Worm (Caenorhabditis elegans) whole organism, young adult: ENCODE measurements around the gene nrf-6.

Experiments
- B0019.2 ChIP-seq: fragments of 200-800 bp; sonication (Bioruptor generic); conservative IDR thresholded peaks from 2 replicates; pipeline ENCODE4 v1.3.6; 2022; ENCODE audit warnings: missing genetic modification reagents, missing genetic modification characterization, missing compliant biosample characterization
- C17E4.6 ChIP-seq: fragments of 200-800 bp; sonication (Bioruptor generic); IDR thresholded peaks from 2 replicates; pipeline ENCODE4 v1.3.6; 2022; ENCODE audit warnings: missing genetic modification reagents, missing genetic modification characterization, missing compliant biosample characterization
- F33H1.4 ChIP-seq: fragments of 200-800 bp; sonication (Bioruptor generic); IDR thresholded peaks from 2 replicates; pipeline ENCODE4 v1.3.6; 2022; ENCODE audit warnings: missing genetic modification reagents, missing genetic modification characterization, missing compliant biosample characterization
- F37B4.10 ChIP-seq: fragments of 200-800 bp; sonication (Bioruptor generic); IDR thresholded peaks from 2 replicates; pipeline ENCODE4 v1.3.6; 2022; ENCODE audit warnings: missing genetic modification characterization, missing compliant biosample characterization
- F52B5.7 ChIP-seq: sonication (generic microtip); optimal IDR thresholded peaks from 2 replicates; lab custom pipeline; 2016; ENCODE audit warnings: mild to moderate bottlenecking, missing genetic modification characterization, missing compliant biosample characterization
- F55B11.4 ChIP-seq: sonication (generic microtip); optimal IDR thresholded peaks from 2 replicates; lab custom pipeline; 2016; ENCODE audit warnings: missing compliant biosample characterization, missing genetic modification characterization, borderline replicate concordance; ENCODE audit not compliant: insufficient read depth
- K11D2.4 ChIP-seq: fragments of 200-800 bp; sonication (Bioruptor generic); IDR thresholded peaks from 2 replicates; pipeline ENCODE4 v1.3.6; 2022; ENCODE audit warnings: missing genetic modification reagents, missing genetic modification characterization, missing compliant biosample characterization
- K12H6.12 ChIP-seq: fragments of 200-800 bp; sonication (Bioruptor generic); optimal IDR thresholded peaks from 2 replicates; lab custom pipeline; 2018; ENCODE audit warnings: mild to moderate bottlenecking, missing genetic modification characterization, missing compliant biosample characterization
- Y53F4B.3 ChIP-seq: fragments of 200-800 bp; sonication (Bioruptor generic); IDR thresholded peaks from 2 replicates; pipeline ENCODE4 v1.3.6; 2022; ENCODE audit warnings: missing genetic modification reagents, missing genetic modification characterization, missing compliant biosample characterization
- Y56A3A.18 ChIP-seq: fragments of 200-800 bp; sonication (Bioruptor generic); IDR thresholded peaks from 2 replicates; pipeline ENCODE4 v1.3.6; 2022; ENCODE audit warnings: missing genetic modification reagents, missing genetic modification characterization, missing compliant biosample characterization
- ZK185.1 ChIP-seq: sonication (generic microtip); optimal IDR thresholded peaks from 2 replicates; lab custom pipeline; 2016; ENCODE audit warnings: mild to moderate bottlenecking, missing genetic modification characterization, missing compliant biosample characterization; ENCODE audit not compliant: poor library complexity, severe bottlenecking
- athp-1 ChIP-seq: sonication (generic microtip); optimal IDR thresholded peaks from 2 replicates; lab custom pipeline; 2017; ENCODE audit warnings: mild to moderate bottlenecking, missing genetic modification characterization, missing compliant biosample characterization
- attf-6 ChIP-seq: fragments of 200-800 bp; sonication (Bioruptor generic); IDR thresholded peaks from 2 replicates; pipeline ENCODE4 v1.3.6; 2022; ENCODE audit warnings: missing genetic modification reagents, missing genetic modification characterization, missing compliant biosample characterization
- cebp-1 ChIP-seq, 2 experiments: fragments of 200-800 bp in 1 of 2; sonication (Bioruptor generic) in 1 of 2; sonication (generic microtip) in 1 of 2; IDR thresholded peaks in 1 of 2; optimal IDR thresholded peaks in 1 of 2; 2 replicates each; pipeline versions ENCODE4 v1.3.6 to Lab custom; 2017 to 2022; ENCODE audit warnings: missing compliant biosample characterization in 2 of 2, missing genetic modification characterization in 2 of 2, mild to moderate bottlenecking in 1 of 2, missing genetic modification reagents in 1 of 2, moderate library complexity in 1 of 2
- cebp-2 ChIP-seq: fragments of 200-800 bp; sonication (Bioruptor generic); IDR thresholded peaks from 2 replicates; pipeline ENCODE4 v1.3.6; 2022; ENCODE audit warnings: missing genetic modification characterization, missing compliant biosample characterization
- ceh-100 ChIP-seq: fragments of 200-800 bp; sonication (Bioruptor generic); IDR thresholded peaks from 2 replicates; pipeline ENCODE4 v1.3.6; 2022; ENCODE audit warnings: missing genetic modification reagents, missing genetic modification characterization, missing compliant biosample characterization
- ceh-58 ChIP-seq: fragments of 200-800 bp; sonication (Bioruptor generic); IDR thresholded peaks from 2 replicates; pipeline ENCODE4 v1.3.6; 2022; ENCODE audit warnings: missing genetic modification characterization, missing compliant biosample characterization
- ceh-79 ChIP-seq: sonication (generic microtip); optimal IDR thresholded peaks from 2 replicates; lab custom pipeline; 2017; ENCODE audit warnings: mild to moderate bottlenecking, missing genetic modification characterization, missing compliant biosample characterization
- chd-7 ChIP-seq: sonication (generic microtip); optimal IDR thresholded peaks from 2 replicates; lab custom pipeline; 2016; ENCODE audit warnings: mild to moderate bottlenecking, missing genetic modification characterization, moderate library complexity, missing compliant biosample characterization
- dpff-1 ChIP-seq: sonication (generic microtip); optimal IDR thresholded peaks from 2 replicates; lab custom pipeline; 2017; ENCODE audit warnings: mild to moderate bottlenecking, missing genetic modification characterization, missing compliant biosample characterization
- efl-1 ChIP-seq: fragments of 150-350 bp; optimal IDR thresholded peaks from 2 replicates; lab custom pipeline; 2014; ENCODE audit warnings: missing biosample characterization, missing genetic modification reagents, missing genetic modification characterization
- hlh-26 ChIP-seq: fragments of 200-800 bp; sonication (Bioruptor generic); conservative IDR thresholded peaks from 2 replicates; pipeline ENCODE4 v1.3.6; 2022; ENCODE audit warnings: missing genetic modification reagents, missing genetic modification characterization, missing compliant biosample characterization
- hmg-1.2 ChIP-seq: fragments of 200-800 bp; sonication (Bioruptor generic); IDR thresholded peaks from 2 replicates; pipeline ENCODE4 v1.3.6; 2022; ENCODE audit warnings: missing genetic modification reagents, missing genetic modification characterization, missing compliant biosample characterization
- lag-1 ChIP-seq: fragments of 200-800 bp; sonication (Bioruptor generic); IDR thresholded peaks from 2 replicates; pipeline ENCODE4 v1.3.6; 2022; ENCODE audit warnings: missing genetic modification reagents, missing genetic modification characterization, missing compliant biosample characterization
- lin-54 ChIP-seq: fragments of 200-800 bp; sonication (Bioruptor generic); optimal IDR thresholded peaks from 2 replicates; lab custom pipeline; 2018; ENCODE audit warnings: mild to moderate bottlenecking, missing genetic modification characterization, missing compliant biosample characterization
- lsy-27 ChIP-seq: sonication (generic microtip); optimal IDR thresholded peaks from 2 replicates; lab custom pipeline; 2017; ENCODE audit warnings: missing genetic modification characterization, mild to moderate bottlenecking, missing compliant biosample characterization, antibody characterized with exemption, missing genotype, borderline replicate concordance; ENCODE audit not compliant: insufficient read depth
- madf-10 ChIP-seq: sonication (generic microtip); optimal IDR thresholded peaks from 2 replicates; lab custom pipeline; 2016; ENCODE audit warnings: mild to moderate bottlenecking, missing genetic modification characterization, missing compliant biosample characterization
- madf-6 ChIP-seq: fragments of 200-800 bp; sonication (Bioruptor generic); IDR thresholded peaks from 2 replicates; pipeline ENCODE4 v1.3.6; 2022; ENCODE audit warnings: missing genetic modification reagents, missing genetic modification characterization, missing compliant biosample characterization
- madf-8 ChIP-seq: fragments of 200-800 bp; sonication (Bioruptor generic); conservative IDR thresholded peaks from 2 replicates; pipeline ENCODE4 v1.3.6; 2022; ENCODE audit warnings: missing genetic modification reagents, missing genetic modification characterization, missing compliant biosample characterization
- mel-28 ChIP-seq: sonication (generic microtip); optimal IDR thresholded peaks from 2 replicates; lab custom pipeline; 2016; ENCODE audit warnings: borderline replicate concordance, mild to moderate bottlenecking, missing genetic modification characterization, missing compliant biosample characterization
- mes-4 ChIP-seq: sonication (generic microtip); optimal IDR thresholded peaks from 2 replicates; lab custom pipeline; 2016; ENCODE audit warnings: missing genotype, missing genetic modification characterization, missing compliant biosample characterization
- nfyb-1 ChIP-seq: fragments of 200-800 bp; sonication (Bioruptor generic); IDR thresholded peaks from 2 replicates; pipeline ENCODE4 v1.3.6; 2022; ENCODE audit warnings: missing genetic modification reagents, missing genetic modification characterization, missing compliant biosample characterization
- nhr-120 ChIP-seq: fragments of 200-800 bp; sonication (Bioruptor generic); IDR thresholded peaks from 2 replicates; pipeline ENCODE4 v1.3.6; 2022; ENCODE audit warnings: missing genetic modification characterization, missing compliant biosample characterization
- pbrm-1 ChIP-seq: fragments of 200-800 bp; sonication (Bioruptor generic); IDR thresholded peaks from 2 replicates; pipeline ENCODE4 v1.3.6; 2022; ENCODE audit warnings: missing genetic modification reagents, missing genetic modification characterization, missing compliant biosample characterization
- pha-4 ChIP-seq: fragments of 150-350 bp; sonication (generic microtip); optimal IDR thresholded peaks from 2 replicates; lab custom pipeline; 2014; ENCODE audit warnings: missing biosample characterization, missing genetic modification reagents, missing genetic modification characterization
- repo-1 ChIP-seq: sonication (generic microtip); optimal IDR thresholded peaks from 2 replicates; lab custom pipeline; 2017; ENCODE audit warnings: mild to moderate bottlenecking, missing genetic modification characterization, missing compliant biosample characterization
- rpc-1 ChIP-seq, 2 experiments: fragments of 150-350 bp in 1 of 2; sonication (generic microtip) in 1 of 2; optimal IDR thresholded peaks; 2 replicates each; lab custom pipeline; 2014 to 2018; ENCODE audit warnings: missing biosample characterization in 1 of 2, missing genetic modification characterization in 1 of 2, missing genetic modification reagents in 1 of 2, missing genotype in 1 of 2
- sdz-38 ChIP-seq: sonication (generic microtip); optimal IDR thresholded peaks from 2 replicates; lab custom pipeline; 2016; ENCODE audit warnings: missing genotype, missing genetic modification characterization, missing compliant biosample characterization
- sea-2 ChIP-seq: fragments of 200-800 bp; sonication (Bioruptor generic); IDR thresholded peaks from 2 replicates; pipeline ENCODE4 v1.3.6; 2022; ENCODE audit warnings: missing genetic modification characterization, missing compliant biosample characterization
- snpc-1.1 ChIP-seq: sonication (generic microtip); optimal IDR thresholded peaks from 2 replicates; lab custom pipeline; 2017; ENCODE audit warnings: missing genetic modification characterization, mild to moderate bottlenecking, missing compliant biosample characterization, antibody characterized with exemption, moderate library complexity, missing genotype, missing genetic modification reagents; ENCODE audit not compliant: insufficient read depth
- snpc-1.3 ChIP-seq: sonication (generic microtip); optimal IDR thresholded peaks from 2 replicates; lab custom pipeline; 2017; ENCODE audit warnings: missing genetic modification characterization, mild to moderate bottlenecking, missing compliant biosample characterization, antibody characterized with exemption, moderate library complexity, missing genotype, missing genetic modification reagents; ENCODE audit not compliant: insufficient read depth
- tlf-1 ChIP-seq: fragments of 200-800 bp; sonication (Bioruptor generic); optimal IDR thresholded peaks from 2 replicates; lab custom pipeline; 2018; ENCODE audit warnings: mild to moderate bottlenecking, missing genetic modification characterization, missing compliant biosample characterization
- unc-62 ChIP-seq: fragments of 150-350 bp; optimal IDR thresholded peaks from 2 replicates; lab custom pipeline; 2014; ENCODE audit warnings: missing biosample characterization, missing genetic modification reagents, missing genetic modification characterization
- ztf-18 ChIP-seq: sonication (generic microtip); optimal IDR thresholded peaks from 2 replicates; lab custom pipeline; 2016; ENCODE audit warnings: missing genotype, mild to moderate bottlenecking, missing genetic modification characterization, missing compliant biosample characterization
- ztf-26 ChIP-seq: sonication (generic microtip); optimal IDR thresholded peaks from 2 replicates; lab custom pipeline; 2017; ENCODE audit warnings: missing genetic modification characterization, missing compliant biosample characterization
- ztf-28 ChIP-seq: fragments of 200-800 bp; sonication (Bioruptor generic); IDR thresholded peaks from 2 replicates; pipeline ENCODE4 v1.3.6; 2022; ENCODE audit warnings: missing genetic modification reagents, missing genetic modification characterization, missing compliant biosample characterization
- ztf-6 ChIP-seq: fragments of 200-800 bp; sonication (Bioruptor generic); IDR thresholded peaks from 2 replicates; pipeline ENCODE4 v1.3.6; 2022; ENCODE audit warnings: missing genetic modification reagents, missing genetic modification characterization, missing compliant biosample characterization

The nrf-6 gene

DNA sequence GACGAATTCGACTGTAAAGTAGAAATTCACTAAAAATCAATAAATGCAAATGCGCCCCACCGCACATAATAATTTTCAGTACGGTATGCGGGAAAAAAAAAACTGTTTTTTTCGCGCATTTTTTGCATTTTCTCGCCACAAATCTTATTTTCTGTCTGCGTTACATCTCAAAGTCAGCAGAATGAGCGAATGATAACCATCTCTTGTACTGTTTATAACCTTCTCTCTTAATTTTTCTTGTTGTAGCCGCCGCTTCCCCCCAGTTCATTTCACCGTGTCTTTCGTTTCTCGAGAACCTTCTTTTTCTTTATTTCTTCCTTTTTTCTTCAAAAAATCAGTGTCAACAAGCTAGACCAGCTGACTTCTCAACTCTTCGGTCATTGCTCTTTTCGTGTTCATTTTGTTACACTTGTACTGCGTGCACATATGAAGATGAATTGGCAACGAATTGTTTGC lies 17.0 kb downstream of the nrf-6 start (continued):
- TF ChIP-seq ztf-28 (GFP tag; lab: Robert Waterston, UW), result 0 out of 2 replicates have a peak, but pooled peaks have one; percentile 29
- TF ChIP-seq unc-62 (GFP tag; lab: Kevin White, UChicago), result no peak
- no peak for TF ChIP-seq cebp-2 (GFP tag; lab: Robert Waterston, UW)
- TF ChIP-seq ceh-79 (tag; lab: Kevin White, UChicago), result no peak
- peak; percentile 73; the same call in 1 of the 2 replicates for TF ChIP-seq C17E4.6 (GFP tag; lab: Robert Waterston, UW)
- peak; percentile 63; the same call in 1 of the 2 replicates for TF ChIP-seq Y56A3A.18
- peak; percentile 93 for TF ChIP-seq madf-8 (GFP tag; lab: Robert Waterston, UW)
- TF ChIP-seq madf-6 (GFP tag; lab: Robert Waterston, UW), result peak; percentile 97
- no peak for TF ChIP-seq mel-28 (tag; lab: Kevin White, UChicago)
- no peak for TF ChIP-seq attf-6 (GFP tag; lab: Robert Waterston, UW)
- TF ChIP-seq K11D2.4 (GFP tag; lab: Robert Waterston, UW), result peak; percentile 54; the same call in 1 of the 2 replicates
- TF ChIP-seq ceh-58 (GFP tag; lab: Robert Waterston, UW), result no peak
- TF ChIP-seq B0019.2 (GFP tag; lab: Robert Waterston, UW), result 0 out of 2 replicates have a peak, but pooled peaks have one; percentile 21
- peak; percentile 64 for TF ChIP-seq hmg-1.2
- no peak for TF ChIP-seq snpc-1.1
- TF ChIP-seq ztf-18 (tag; lab: Kevin White, UChicago), result peak; percentile 16
- TF ChIP-seq K12H6.12 (tag; lab: Kevin White, UChicago), result peak; percentile 47
- peak; percentile 26 for TF ChIP-seq ZK185.1
- TF ChIP-seq pbrm-1 (GFP tag; lab: Robert Waterston, UW), result peak; percentile 51; the same call in 1 of the 2 replicates
- peak; percentile 97 for TF ChIP-seq efl-1 (GFP tag; lab: Kevin White, UChicago)
- peak; percentile 39; the same call in 1 of the 2 replicates for TF ChIP-seq ceh-100 (GFP tag; lab: Robert Waterston, UW)
- TF ChIP-seq sea-2 (GFP tag; lab: Robert Waterston, UW), result no peak
- no peak for TF ChIP-seq ztf-6 (GFP tag; lab: Robert Waterston, UW)
- peak; percentile 72 for TF ChIP-seq lin-54 (GFP tag; lab: Kevin White, UChicago)
- no peak for TF ChIP-seq F55B11.4 (tag; lab: Kevin White, UChicago)
- no peak for TF ChIP-seq nhr-120 (GFP tag; lab: Robert Waterston, UW)
- TF ChIP-seq athp-1 (tag; lab: Kevin White, UChicago), result peak; percentile 88
- TF ChIP-seq sdz-38 (tag; lab: Kevin White, UChicago), result no peak
- TF ChIP-seq mes-4 (tag; lab: Kevin White, UChicago), result no peak
- TF ChIP-seq madf-10, result no peak
- peak; percentile 75 for TF ChIP-seq F33H1.4 (GFP tag; lab: Robert Waterston, UW)
- no peak for TF ChIP-seq chd-7 (tag; lab: Kevin White, UChicago)
- TF ChIP-seq tlf-1 (GFP tag; lab: Kevin White, UChicago), result peak; percentile 87
- peak; percentile 10 for TF ChIP-seq dpff-1
- no peak for TF ChIP-seq F37B4.10 (GFP tag; lab: Robert Waterston, UW)
- TF ChIP-seq cebp-1 (GFP tag; IDR thresholded peaks at IDR 0.05; lab: Robert Waterston, UW), result no peak
- peak; percentile 63 for TF ChIP-seq cebp-1 (tag; optimal IDR thresholded peaks at IDR 0.05; lab: Kevin White, UChicago)
- peak; percentile 58 for TF ChIP-seq nfyb-1 (GFP tag; lab: Robert Waterston, UW)
- no peak for TF ChIP-seq Y53F4B.3 (GFP tag; lab: Robert Waterston, UW)
- TF ChIP-seq F52B5.7 (tag; lab: Kevin White, UChicago), result no peak
- peak; percentile 69 for TF ChIP-seq repo-1 (tag; lab: Kevin White, UChicago)
- TF ChIP-seq hlh-26 (GFP tag; lab: Robert Waterston, UW), result no peak
- TF ChIP-seq lsy-27, result no peak
- TF ChIP-seq rpc-1 (optimal IDR thresholded peaks at IDR 0.05; lab: Kevin White, UChicago), result no peak
- TF ChIP-seq rpc-1 (tag; optimal IDR thresholded peaks at IDR 0.05; lab: Kevin White, UChicago), result no peak
- peak; percentile 77 for TF ChIP-seq ztf-26 (tag; lab: Kevin White, UChicago)
- no peak for TF ChIP-seq snpc-1.3 (tag; lab: Kevin White, UChicago)
- 0 out of 2 replicates have a peak, but pooled peaks have one; percentile 15 for TF ChIP-seq lag-1
- peak; percentile 14 for TF ChIP-seq pha-4 (tag; lab: Kevin White, UChicago)
